Fruit fly (Drosophila melanogaster) whole organism, embryonic: ENCODE results near the gene CG17202.

ENCODE experiments used
- Bgb ChIP-seq: fragments of 200-800 bp; sonication (Bioruptor generic); IDR thresholded peaks from 2 replicates; pipeline ENCODE4 v1.3.6; 2022; ENCODE audit warnings: missing biosample characterization, missing genetic modification characterization; ENCODE audit not compliant: partially characterized antibody
- CG10654 ChIP-seq: fragments of 200-800 bp; sonication (Bioruptor generic); optimal IDR thresholded peaks from 2 replicates; lab custom pipeline; 2016; ENCODE audit warnings: missing biosample characterization, missing genetic modification characterization
- CG11398 ChIP-seq: fragments of 200-800 bp; sonication (Bioruptor generic); optimal IDR thresholded peaks from 2 replicates; lab custom pipeline; 2016; ENCODE audit warnings: missing biosample characterization, missing genetic modification characterization
- CG12659 ChIP-seq: fragments of 200-800 bp; sonication (Bioruptor generic); optimal IDR thresholded peaks from 3 replicates; lab custom pipeline; 2017; ENCODE audit warnings: mild to moderate bottlenecking, missing biosample characterization, missing genetic modification reagents, missing genetic modification characterization
- CG13287 ChIP-seq: fragments of 200-800 bp; sonication (Bioruptor generic); IDR thresholded peaks from 2 replicates; pipeline ENCODE4 v1.3.6; 2022; ENCODE audit warnings: missing biosample characterization, missing genetic modification characterization; ENCODE audit not compliant: partially characterized antibody
- CG13296 ChIP-seq: fragments of 200-800 bp; sonication (Bioruptor generic); optimal IDR thresholded peaks from 3 replicates; lab custom pipeline; 2018; ENCODE audit warnings: missing biosample characterization, mild to moderate bottlenecking, missing genetic modification characterization
- CG13775 ChIP-seq: fragments of 200-800 bp; sonication (Bioruptor generic); optimal IDR thresholded peaks from 3 replicates; lab custom pipeline; 2017; ENCODE audit warnings: missing biosample characterization, mild to moderate bottlenecking, missing genetic modification characterization
- CG14860 ChIP-seq: fragments of 200-800 bp; sonication (Bioruptor generic); IDR thresholded peaks from 3 replicates; pipeline ENCODE4 v1.3.6; 2022; ENCODE audit warnings: missing biosample characterization, missing genetic modification characterization; ENCODE audit not compliant: partially characterized antibody
- CG1603 ChIP-seq: fragments of 200-800 bp; sonication (Bioruptor generic); optimal IDR thresholded peaks from 2 replicates; lab custom pipeline; 2019; ENCODE audit warnings: missing biosample characterization, mild to moderate bottlenecking, missing genetic modification characterization, moderate library complexity
- CG17912 ChIP-seq: fragments of 200-800 bp; sonication (Bioruptor generic); optimal IDR thresholded peaks from 2 replicates; lab custom pipeline; 2018; ENCODE audit warnings: missing biosample characterization, mild to moderate bottlenecking, missing genetic modification characterization
- CG2199 ChIP-seq: fragments of 200-800 bp; sonication (Bioruptor generic); IDR thresholded peaks from 3 replicates; pipeline ENCODE4 v1.3.6; 2022; ENCODE audit warnings: missing biosample characterization, missing genetic modification characterization
- CG2889 ChIP-seq: fragments of 200-800 bp; sonication (Bioruptor generic); IDR thresholded peaks from 3 replicates; pipeline ENCODE4 v1.3.6; 2022; ENCODE audit warnings: missing biosample characterization, missing genetic modification characterization
- CG32772 ChIP-seq: fragments of 200-800 bp; sonication (Bioruptor generic); IDR thresholded peaks from 2 replicates; pipeline ENCODE4 v1.3.6; 2022; ENCODE audit warnings: missing biosample characterization, missing genetic modification characterization
- CG7786 ChIP-seq: fragments of 200-800 bp; sonication (Bioruptor generic); optimal IDR thresholded peaks from 2 replicates; lab custom pipeline; 2016; ENCODE audit warnings: missing biosample characterization, missing genetic modification characterization
- CG9876 ChIP-seq: fragments of 200-800 bp; sonication (Bioruptor generic); optimal IDR thresholded peaks from 2 replicates; lab custom pipeline; 2016; ENCODE audit warnings: missing biosample characterization, missing genetic modification characterization
- CTCF ChIP-seq: fragments of 200-800 bp; sonication (Bioruptor generic); optimal IDR thresholded peaks from 2 replicates; lab custom pipeline; 2017; ENCODE audit warnings: missing biosample characterization, mild to moderate bottlenecking, missing genetic modification characterization, moderate library complexity
- Dek ChIP-seq: fragments of 200-800 bp; sonication (Bioruptor generic); optimal IDR thresholded peaks from 3 replicates; lab custom pipeline; 2019; ENCODE audit warnings: missing biosample characterization, mild to moderate bottlenecking, missing genetic modification characterization, moderate library complexity
- Gsc ChIP-seq: fragments of 200-800 bp; sonication (Bioruptor generic); IDR thresholded peaks from 2 replicates; pipeline ENCODE4 v1.3.6; 2022; ENCODE audit warnings: missing biosample characterization, missing genetic modification characterization
- HmgD ChIP-seq: fragments of 200-800 bp; sonication (Bioruptor generic); optimal IDR thresholded peaks from 3 replicates; lab custom pipeline; 2016; ENCODE audit warnings: missing biosample characterization, missing genetic modification characterization
- Hsf ChIP-seq: fragments of 200-800 bp; sonication (Bioruptor generic); optimal IDR thresholded peaks from 3 replicates; lab custom pipeline; 2016; ENCODE audit warnings: missing biosample characterization, missing genetic modification characterization
- NK7.1 ChIP-seq: fragments of 200-800 bp; sonication (Bioruptor generic); optimal IDR thresholded peaks from 3 replicates; lab custom pipeline; 2016; ENCODE audit warnings: missing biosample characterization, missing genetic modification characterization
- Oaz ChIP-seq: fragments of 200-800 bp; sonication (Bioruptor generic); IDR thresholded peaks from 2 replicates; pipeline ENCODE4 v1.3.6; 2022; ENCODE audit warnings: missing biosample characterization, missing genetic modification characterization
- Oli ChIP-seq: fragments of 200-800 bp; sonication (Bioruptor generic); optimal IDR thresholded peaks from 2 replicates; lab custom pipeline; 2018; ENCODE audit warnings: missing biosample characterization, mild to moderate bottlenecking, missing genetic modification characterization, moderate library complexity
- amos ChIP-seq: fragments of 200-800 bp; sonication (Bioruptor generic); IDR thresholded peaks from 2 replicates; pipeline ENCODE4 v1.3.6; 2022; ENCODE audit warnings: missing biosample characterization, missing genetic modification characterization; ENCODE audit not compliant: partially characterized antibody
- ato ChIP-seq: fragments of 200-800 bp; sonication (Bioruptor generic); IDR thresholded peaks from 2 replicates; pipeline ENCODE4 v1.3.6; 2022; ENCODE audit warnings: missing biosample characterization, missing genetic modification characterization; ENCODE audit not compliant: partially characterized antibody
- bbx ChIP-seq: fragments of 200-800 bp; sonication (Bioruptor generic); IDR thresholded peaks from 2 replicates; pipeline ENCODE4 v1.3.6; 2022; ENCODE audit warnings: missing biosample characterization, missing genetic modification characterization; ENCODE audit not compliant: partially characterized antibody
- bowl ChIP-seq: fragments of 200-800 bp; sonication (Bioruptor generic); IDR thresholded peaks from 2 replicates; pipeline ENCODE4 v1.3.6; 2022; ENCODE audit warnings: missing biosample characterization, missing genetic modification characterization
- btn ChIP-seq: fragments of 200-800 bp; sonication (Bioruptor generic); optimal IDR thresholded peaks from 2 replicates; lab custom pipeline; 2016; ENCODE audit warnings: missing biosample characterization, missing genetic modification characterization
- ci ChIP-seq: fragments of 200-800 bp; sonication (Bioruptor generic); IDR thresholded peaks from 3 replicates; pipeline ENCODE4 v1.3.6; 2022; ENCODE audit warnings: missing biosample characterization, missing genetic modification characterization
- croc ChIP-seq: fragments of 200-800 bp; sonication (Bioruptor generic); conservative IDR thresholded peaks from 3 replicates; pipeline ENCODE4 v1.3.6; 2022; ENCODE audit warnings: missing biosample characterization, missing genetic modification characterization
- dysf ChIP-seq: fragments of 200-800 bp; sonication (Bioruptor generic); IDR thresholded peaks from 3 replicates; pipeline ENCODE4 v1.3.6; 2022; ENCODE audit warnings: missing biosample characterization, missing genetic modification characterization
- exex ChIP-seq: fragments of 200-800 bp; sonication (Bioruptor generic); optimal IDR thresholded peaks from 4 replicates; lab custom pipeline; 2018; ENCODE audit warnings: missing biosample characterization, mild to moderate bottlenecking, missing genetic modification characterization, moderate library complexity
- gfzf ChIP-seq: fragments of 200-800 bp; sonication (Bioruptor generic); optimal IDR thresholded peaks from 2 replicates; lab custom pipeline; 2016; ENCODE audit warnings: missing biosample characterization, mild to moderate bottlenecking, missing genetic modification characterization, moderate library complexity
- ken ChIP-seq: fragments of 200-800 bp; sonication (Bioruptor generic); IDR thresholded peaks from 3 replicates; pipeline ENCODE4 v1.3.6; 2022; ENCODE audit warnings: missing biosample characterization, missing genetic modification characterization
- knrl ChIP-seq: fragments of 200-800 bp; sonication (Bioruptor generic); IDR thresholded peaks from 3 replicates; pipeline ENCODE4 v1.3.6; 2022; ENCODE audit warnings: missing biosample characterization, missing genetic modification characterization; ENCODE audit not compliant: partially characterized antibody
- nerfin-2 ChIP-seq: fragments of 200-800 bp; sonication (Bioruptor generic); IDR thresholded peaks from 2 replicates; pipeline ENCODE4 v1.3.6; 2022; ENCODE audit warnings: missing biosample characterization, missing genetic modification characterization; ENCODE audit not compliant: partially characterized antibody
- p53 ChIP-seq: fragments of 200-800 bp; sonication (Bioruptor generic); optimal IDR thresholded peaks from 2 replicates; lab custom pipeline; 2016; ENCODE audit warnings: missing biosample characterization, missing genetic modification characterization
- psq ChIP-seq: fragments of 200-800 bp; sonication (Bioruptor generic); optimal IDR thresholded peaks from 2 replicates; lab custom pipeline; 2017; ENCODE audit warnings: missing biosample characterization, missing genetic modification characterization
- ro ChIP-seq: fragments of 200-800 bp; sonication (Bioruptor generic); IDR thresholded peaks from 2 replicates; pipeline ENCODE4 v1.3.6; 2022; ENCODE audit warnings: missing biosample characterization, missing genetic modification characterization
- sc ChIP-seq, 3 experiments: fragments of >200 bp in 2 of 3; fragments of 200-800 bp in 1 of 3; sonication (Bioruptor generic) in 1 of 3; optimal IDR thresholded peaks; 2 replicates in 2 of 3; 3 replicates in 1 of 3; lab custom pipeline; 2017; ENCODE audit warnings: mild to moderate bottlenecking in 1 of 3, missing biosample characterization in 1 of 3, missing genetic modification characterization in 1 of 3, missing genetic modification reagents in 1 of 3
- sens-2 ChIP-seq: fragments of 200-800 bp; sonication (Bioruptor generic); IDR thresholded peaks from 2 replicates; pipeline ENCODE4 v1.3.6; 2022; ENCODE audit warnings: missing biosample characterization, missing genetic modification characterization
- shn ChIP-seq: fragments of 200-800 bp; sonication (Bioruptor generic); optimal IDR thresholded peaks from 3 replicates; lab custom pipeline; 2016; ENCODE audit warnings: missing biosample characterization, missing genetic modification characterization
- sim ChIP-seq: fragments of 200-800 bp; sonication (Bioruptor generic); IDR thresholded peaks from 2 replicates; pipeline ENCODE4 v1.3.6; 2022; ENCODE audit warnings: missing biosample characterization, missing genetic modification characterization
- slou ChIP-seq: fragments of 200-800 bp; sonication (Bioruptor generic); optimal IDR thresholded peaks from 3 replicates; lab custom pipeline; 2016; ENCODE audit warnings: missing biosample characterization, missing genetic modification characterization
- stc ChIP-seq: fragments of 200-800 bp; sonication (Bioruptor generic); IDR thresholded peaks from 2 replicates; pipeline ENCODE4 v1.3.6; 2022; ENCODE audit warnings: missing biosample characterization, missing genetic modification characterization
- stwl ChIP-seq: fragments of 200-800 bp; sonication (Bioruptor generic); optimal IDR thresholded peaks from 3 replicates; lab custom pipeline; 2018; ENCODE audit warnings: missing biosample characterization, mild to moderate bottlenecking, missing genetic modification characterization, moderate library complexity
- tio ChIP-seq: fragments of 200-800 bp; sonication (Bioruptor generic); optimal IDR thresholded peaks from 2 replicates; lab custom pipeline; 2017; ENCODE audit warnings: missing biosample characterization, missing genetic modification characterization, inconsistent platforms
- tll ChIP-seq, 2 experiments: fragments of 200-800 bp in 1 of 2; fragments of >200 bp in 1 of 2; sonication (Bioruptor generic) in 1 of 2; optimal IDR thresholded peaks; 2 replicates each; lab custom pipeline; 2017 to 2019; ENCODE audit warnings: missing biosample characterization in 2 of 2, missing genetic modification characterization in 2 of 2, mild to moderate bottlenecking in 1 of 2, moderate library complexity in 1 of 2
- toy ChIP-seq: fragments of 200-800 bp; sonication (Bioruptor generic); IDR thresholded peaks from 2 replicates; pipeline ENCODE4 v1.3.6; 2022; ENCODE audit warnings: missing biosample characterization, missing genetic modification characterization
- trh ChIP-seq: fragments of 200-800 bp; sonication (Bioruptor generic); optimal IDR thresholded peaks from 2 replicates; lab custom pipeline; 2016; ENCODE audit warnings: missing biosample characterization, missing genetic modification characterization

Gene CG17202

dm6 chr3R:12383036-12383435, 39.5 kb upstream of the CG17202 start, which contains the start of gene GstD11:
TSS of gene GstD11 (plus strand) at chr3R:12383336.
- no peak for TF ChIP-seq CG9876 (GFP tag; lab: Kevin White, UChicago)
- TF ChIP-seq CG17912: no peak
- TF ChIP-seq HmgD (GFP tag; lab: Kevin White, UChicago): no peak
- no peak for TF ChIP-seq ro
- no peak for TF ChIP-seq CG7786
- TF ChIP-seq NK7.1 (GFP tag; lab: Kevin White, UChicago): no peak
- no peak for TF ChIP-seq CG2889 (GFP tag; lab: Robert Waterston, UW)
- no peak for TF ChIP-seq sc (optimal IDR thresholded peaks at IDR 0.05; lab: Kevin White, UChicago)
- TF ChIP-seq sc (GFP tag; optimal IDR thresholded peaks at IDR 0.05; lab: Kevin White, UChicago): no peak
- no peak for TF ChIP-seq gfzf (GFP tag; lab: Kevin White, UChicago)
- TF ChIP-seq slou (GFP tag; lab: Kevin White, UChicago): no peak
- no peak for TF ChIP-seq bowl
- TF ChIP-seq shn (GFP tag; lab: Kevin White, UChicago): no peak
- no peak for TF ChIP-seq trh (GFP tag; lab: Kevin White, UChicago)
- no peak for TF ChIP-seq stc (GFP tag; lab: Robert Waterston, UW)
- no peak for TF ChIP-seq btn (GFP tag; lab: Kevin White, UChicago)
- TF ChIP-seq Dek (tag; lab: Kevin White, UChicago): no peak
- TF ChIP-seq toy (GFP tag; lab: Robert Waterston, UW): no peak
- no peak for TF ChIP-seq CG10654 (GFP tag; lab: Kevin White, UChicago)

DNA sequence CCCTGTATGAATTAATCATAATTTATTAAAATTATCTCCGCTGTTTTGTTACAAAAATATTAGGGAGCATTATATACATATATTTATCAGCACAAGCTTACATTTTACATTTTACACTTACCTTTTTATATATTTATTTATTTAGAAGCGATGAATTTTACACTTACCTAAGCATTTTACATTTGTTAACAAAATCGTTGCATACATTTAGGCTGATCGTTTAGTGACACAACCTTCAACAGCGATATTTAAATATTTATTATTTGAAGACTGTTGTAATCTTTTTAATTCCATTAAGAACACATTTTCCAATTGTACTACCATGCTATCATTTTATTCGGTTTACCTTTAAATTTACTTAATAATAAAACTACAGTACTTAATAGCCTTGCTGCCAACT, 38.8 kb upstream of the CG17202 start:
- TF ChIP-seq ci (GFP tag; lab: Robert Waterston, UW) (no peak), croc (no peak), sim (GFP tag; lab: Robert Waterston, UW) (no peak), CG12659 (no peak), Bgb (GFP tag; lab: Robert Waterston, UW) (peak; percentile 20; the same call in 1 of the 2 replicates), CG14860 (no peak), CG13296 (GFP tag; lab: Kevin White, UChicago) (no peak), exex (tag; lab: Kevin White, UChicago) (no peak), stwl (peak; percentile 39), CG2199 (no peak), psq (GFP tag; lab: Kevin White, UChicago) (no peak), CG11398 (no peak), CG13775 (GFP tag; lab: Kevin White, UChicago) (no peak), tio (GFP tag; lab: Kevin White, UChicago) (no peak), knrl (GFP tag; lab: Robert Waterston, UW) (peak; percentile 27; the same call in 1 of the 3 replicates), bbx (GFP tag; lab: Robert Waterston, UW) (no peak), sens-2 (GFP tag; lab: Robert Waterston, UW) (no peak), tll (GFP tag; optimal IDR thresholded peaks at IDR 0.05; lab: Kevin White, UChicago) (no peak), Gsc (GFP tag; lab: Robert Waterston, UW) (no peak), CG1603 (tag; lab: Kevin White, UChicago) (no peak), p53 (no peak), dysf (GFP tag; lab: Robert Waterston, UW) (no peak), Hsf (GFP tag; lab: Kevin White, UChicago) (no peak), CG32772 (GFP tag; lab: Robert Waterston, UW) (no peak), ato (no peak), Oaz (GFP tag; lab: Robert Waterston, UW) (no peak), shn (GFP tag; lab: Kevin White, UChicago) (no peak), CG13287 (GFP tag; lab: Robert Waterston, UW) (peak; percentile 21; the same call in 1 of the 2 replicates), ken (GFP tag; lab: Robert Waterston, UW) (no peak), nerfin-2 (no peak), Oli (tag; lab: Kevin White, UChicago) (no peak), CTCF (GFP tag; lab: Kevin White, UChicago) (peak; percentile 71), amos (peak; percentile 60)
